Worm (Caenorhabditis elegans) whole organism, L2 larva: ENCODE data around the gene fut-5.

Experiments
- F13H6.1 ChIP-seq: sonication (generic microtip); optimal IDR thresholded peaks from 2 replicates; lab custom pipeline; 2016; ENCODE audit warnings: missing genetic modification characterization, missing compliant biosample characterization
- Y55F3AM.14 ChIP-seq: fragments of 200-800 bp; sonication (Bioruptor generic); optimal IDR thresholded peaks from 2 replicates; lab custom pipeline; 2018; ENCODE audit warnings: mild to moderate bottlenecking, missing genetic modification characterization, missing compliant biosample characterization
- ZK546.5 ChIP-seq: sonication (generic microtip); optimal IDR thresholded peaks from 2 replicates; lab custom pipeline; 2017; ENCODE audit warnings: missing biosample characterization, missing genetic modification characterization
- alr-1 ChIP-seq: fragments of 150-350 bp; optimal IDR thresholded peaks from 2 replicates; lab custom pipeline; 2014; ENCODE audit warnings: missing biosample characterization, missing genetic modification characterization
- aly-2 ChIP-seq: fragments of 150-350 bp; optimal IDR thresholded peaks from 2 replicates; lab custom pipeline; 2014; ENCODE audit warnings: missing biosample characterization, missing genetic modification characterization
- ama-1 ChIP-seq: fragments of 150-350 bp; optimal IDR thresholded peaks from 2 replicates; lab custom pipeline; 2018; ENCODE audit warnings: inconsistent platforms
- ceh-82 ChIP-seq: fragments of 150-350 bp; optimal IDR thresholded peaks from 2 replicates; lab custom pipeline; 2014; ENCODE audit warnings: missing biosample characterization, missing genetic modification characterization
- crh-2 ChIP-seq: sonication (generic microtip); optimal IDR thresholded peaks from 2 replicates; lab custom pipeline; 2017; ENCODE audit warnings: missing biosample characterization, missing genetic modification characterization
- dmd-4 ChIP-seq: sonication (generic microtip); optimal IDR thresholded peaks from 2 replicates; lab custom pipeline; 2017; ENCODE audit warnings: missing biosample characterization, missing genetic modification characterization
- egl-27 ChIP-seq: sonication (generic microtip); optimal IDR thresholded peaks from 3 replicates; lab custom pipeline; 2017; ENCODE audit warnings: missing biosample characterization, missing genetic modification reagents, missing genetic modification characterization
- elt-1 ChIP-seq: fragments of 150-350 bp; optimal IDR thresholded peaks from 2 replicates; lab custom pipeline; 2014; ENCODE audit warnings: missing biosample characterization, missing genetic modification characterization
- fos-1 ChIP-seq: fragments of 150-350 bp; optimal IDR thresholded peaks from 2 replicates; lab custom pipeline; 2014; ENCODE audit warnings: missing biosample characterization, missing genetic modification characterization
- gmeb-1 ChIP-seq: fragments of 150-350 bp; optimal IDR thresholded peaks from 2 replicates; lab custom pipeline; 2014; ENCODE audit warnings: missing biosample characterization, missing genetic modification characterization
- lin-11 ChIP-seq: fragments of 150-350 bp; sonication (generic microtip); optimal IDR thresholded peaks from 2 replicates; lab custom pipeline; 2014; ENCODE audit warnings: missing biosample characterization, missing genetic modification characterization, inconsistent platforms, mixed read lengths
- lin-39 ChIP-seq: fragments of 150-350 bp; optimal IDR thresholded peaks from 2 replicates; lab custom pipeline; 2014; ENCODE audit warnings: missing biosample characterization, missing genetic modification reagents, missing genetic modification characterization
- lsy-2 ChIP-seq, 2 experiments: fragments of 150-350 bp in 1 of 2; sonication (generic microtip) in 1 of 2; optimal IDR thresholded peaks; 2 replicates each; lab custom pipeline; 2014 to 2017; ENCODE audit warnings: missing biosample characterization in 2 of 2, missing genetic modification characterization in 2 of 2
- mdl-1 ChIP-seq, 2 experiments: fragments of 150-350 bp in 1 of 2; sonication (generic microtip) in 1 of 2; optimal IDR thresholded peaks; 2 replicates each; lab custom pipeline; 2017; ENCODE audit warnings: missing biosample characterization in 2 of 2, missing genetic modification characterization in 2 of 2
- nhr-11 ChIP-seq: fragments of 150-350 bp; optimal IDR thresholded peaks from 2 replicates; lab custom pipeline; 2014; ENCODE audit warnings: missing biosample characterization, missing genetic modification characterization
- nhr-12 ChIP-seq: fragments of 150-350 bp; optimal IDR thresholded peaks from 2 replicates; lab custom pipeline; 2014; ENCODE audit warnings: missing biosample characterization, missing genetic modification characterization
- nhr-129 ChIP-seq: fragments of 150-350 bp; optimal IDR thresholded peaks from 2 replicates; lab custom pipeline; 2014; ENCODE audit warnings: missing biosample characterization, missing genetic modification characterization
- nhr-21 ChIP-seq: fragments of 150-350 bp; optimal IDR thresholded peaks from 2 replicates; lab custom pipeline; 2014; ENCODE audit warnings: missing biosample characterization, missing genetic modification characterization
- nhr-23 ChIP-seq: fragments of 150-350 bp; optimal IDR thresholded peaks from 2 replicates; lab custom pipeline; 2014; ENCODE audit warnings: missing biosample characterization, missing genetic modification reagents, missing genetic modification characterization
- nhr-237 ChIP-seq: fragments of 150-350 bp; optimal IDR thresholded peaks from 2 replicates; lab custom pipeline; 2014; ENCODE audit warnings: missing biosample characterization, missing genetic modification characterization
- nhr-25 ChIP-seq: fragments of 150-350 bp; sonication (generic microtip); optimal IDR thresholded peaks from 3 replicates; lab custom pipeline; 2014; ENCODE audit warnings: missing biosample characterization, missing genetic modification characterization
- nhr-77 ChIP-seq: fragments of 150-350 bp; optimal IDR thresholded peaks from 2 replicates; lab custom pipeline; 2014; ENCODE audit warnings: missing biosample characterization, missing genetic modification characterization
- sem-4 ChIP-seq: fragments of 150-350 bp; optimal IDR thresholded peaks from 2 replicates; lab custom pipeline; 2014; ENCODE audit warnings: missing biosample characterization, missing genetic modification reagents, missing genetic modification characterization
- skn-1 ChIP-seq: sonication (generic microtip); optimal IDR thresholded peaks from 2 replicates; lab custom pipeline; 2017; ENCODE audit warnings: missing biosample characterization, missing genetic modification characterization
- sma-9 ChIP-seq, 2 experiments: fragments of 150-350 bp in 1 of 2; sonication (generic microtip) in 1 of 2; optimal IDR thresholded peaks; 2 replicates each; lab custom pipeline; 2014 to 2016; ENCODE audit warnings: missing genetic modification characterization in 2 of 2, mild to moderate bottlenecking in 1 of 2, missing biosample characterization in 1 of 2, missing compliant biosample characterization in 1 of 2, missing genetic modification reagents in 1 of 2, moderate library complexity in 1 of 2
- snpc-4 ChIP-seq: fragments of 150-350 bp; optimal IDR thresholded peaks from 2 replicates; lab custom pipeline; 2014; ENCODE audit warnings: missing biosample characterization, missing genetic modification characterization
- unc-39 ChIP-seq: fragments of 150-350 bp; optimal IDR thresholded peaks from 2 replicates; lab custom pipeline; 2014; ENCODE audit warnings: missing biosample characterization, missing genetic modification characterization
- unc-55 ChIP-seq: fragments of 150-350 bp; sonication (generic microtip); optimal IDR thresholded peaks from 3 replicates; lab custom pipeline; 2014; ENCODE audit warnings: missing biosample characterization, missing genetic modification reagents, missing genetic modification characterization
- zag-1 ChIP-seq: fragments of 150-350 bp; optimal IDR thresholded peaks from 2 replicates; lab custom pipeline; 2014; ENCODE audit warnings: missing biosample characterization, missing genetic modification characterization
- ztf-1 ChIP-seq: fragments of 200-800 bp; sonication (Bioruptor generic); conservative IDR thresholded peaks from 2 replicates; pipeline ENCODE4 v1.3.6; 2022; ENCODE audit warnings: missing genetic modification characterization, missing compliant biosample characterization
- ztf-11 ChIP-seq: sonication (generic microtip); optimal IDR thresholded peaks from 2 replicates; lab custom pipeline; 2017; ENCODE audit warnings: missing biosample characterization, missing genetic modification characterization
- ztf-4 ChIP-seq: fragments of 150-350 bp; optimal IDR thresholded peaks from 2 replicates; lab custom pipeline; 2014; ENCODE audit warnings: missing biosample characterization, missing genetic modification characterization

Gene fut-5

ce11 chrII:4638891-4639290 is 28.6 kb downstream of the fut-5 start:
- no peak for TF ChIP-seq alr-1 (tag; lab: Kevin White, UChicago)
- no peak for TF ChIP-seq nhr-23 (tag; lab: Kevin White, UChicago)
- TF ChIP-seq skn-1 (tag; lab: Kevin White, UChicago), result no peak
- TF ChIP-seq nhr-77, result no peak
- TF ChIP-seq unc-55 (GFP tag; lab: Kevin White, UChicago), result no peak
- no peak for TF ChIP-seq nhr-11 (tag; lab: Kevin White, UChicago)

- no peak for TF ChIP-seq aly-2 (tag; lab: Kevin White, UChicago)
- no peak for TF ChIP-seq F13H6.1 (tag; lab: Kevin White, UChicago)
- no peak for TF ChIP-seq nhr-21 (tag; lab: Kevin White, UChicago)
- no peak for TF ChIP-seq nhr-12 (tag; lab: Kevin White, UChicago)
- no peak for TF ChIP-seq ztf-4 (tag; lab: Kevin White, UChicago)
- no peak for TF ChIP-seq ztf-1 (GFP tag; lab: Robert Waterston, UW)
These were observed 29.2 kb downstream of the fut-5 start, which contains the start of gene che-10 for ce11 chrII:4638241-4638640. Gene che-10 (minus strand): TSS chrII:4638341.

DNA sequence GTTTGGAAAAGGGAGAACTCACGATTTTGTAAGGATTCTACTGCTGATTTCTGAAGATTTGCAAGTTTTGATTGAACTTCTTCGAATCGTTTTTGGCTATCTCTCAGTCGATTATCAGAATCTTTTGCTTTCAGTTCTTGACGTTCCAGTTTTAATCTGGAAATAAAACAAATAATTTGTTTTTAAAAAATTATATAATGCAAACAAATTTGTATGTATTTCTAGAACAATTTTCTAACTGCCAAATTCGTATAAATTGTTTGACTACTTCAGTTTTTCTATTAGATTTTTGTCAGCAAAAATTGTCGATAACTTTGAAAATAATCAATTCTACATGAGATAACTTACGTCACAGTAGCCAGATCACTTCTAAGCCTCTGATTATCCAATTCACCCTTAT is 36.0 kb downstream of the fut-5 start:
- no peak for TF ChIP-seq unc-55 (GFP tag; lab: Kevin White, UChicago)
- TF ChIP-seq elt-1 (tag; lab: Kevin White, UChicago), result no peak
- TF ChIP-seq ceh-82 (tag; lab: Kevin White, UChicago), result no peak
- TF ChIP-seq nhr-23 (tag; lab: Kevin White, UChicago), result no peak
- no peak for TF ChIP-seq snpc-4 (tag; lab: Kevin White, UChicago)
- no peak for TF ChIP-seq ztf-11
- TF ChIP-seq nhr-129 (tag; lab: Kevin White, UChicago), result no peak
- TF ChIP-seq nhr-12 (tag; lab: Kevin White, UChicago), result no peak
- no peak for TF ChIP-seq gmeb-1 (tag; lab: Kevin White, UChicago)
- no peak for TF ChIP-seq nhr-11 (tag; lab: Kevin White, UChicago)
- TF ChIP-seq lin-39 (tag; lab: Kevin White, UChicago), result no peak
- no peak for TF ChIP-seq ztf-4 (tag; lab: Kevin White, UChicago)
- TF ChIP-seq zag-1 (tag; lab: Kevin White, UChicago), result no peak

DNA sequence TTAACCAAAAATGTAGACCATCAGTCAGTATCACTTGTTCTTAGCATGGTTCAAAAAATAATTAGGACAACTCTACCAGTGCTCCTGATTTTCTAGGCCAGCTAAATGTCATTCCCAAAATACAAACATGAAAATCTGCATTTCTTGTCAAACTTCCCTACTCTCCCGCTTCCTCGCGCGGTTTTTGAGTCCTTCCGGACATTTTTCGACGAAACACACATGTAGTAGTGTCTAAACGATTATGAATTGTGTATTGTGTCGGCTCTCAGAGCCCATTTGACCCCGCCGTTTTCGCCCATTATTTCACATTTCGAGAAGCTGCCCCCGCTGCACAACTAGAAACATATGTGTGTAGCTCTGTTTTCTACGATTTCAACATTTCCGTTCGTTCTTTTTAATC is 40.9 kb downstream of the fut-5 start, which contains the start of gene F35D11.1:
F35D11.1 (plus strand) TSS at position 301 of the 400 bp plus-strand sequence.
- TF ChIP-seq gmeb-1 (tag; lab: Kevin White, UChicago) (no peak), unc-55 (GFP tag; lab: Kevin White, UChicago) (no peak), unc-39 (no peak), elt-1 (tag; lab: Kevin White, UChicago) (no peak), ZK546.5 (no peak), lin-39 (tag; lab: Kevin White, UChicago) (no peak), sma-9 (GFP tag; optimal IDR thresholded peaks at IDR 0.05; lab: Kevin White, UChicago) (no peak), sma-9 (tag; optimal IDR thresholded peaks at IDR 0.05; lab: Kevin White, UChicago) (no peak), skn-1 (tag; lab: Kevin White, UChicago) (no peak), Y55F3AM.14 (no peak), nhr-25 (tag; lab: Kevin White, UChicago) (no peak), F13H6.1 (tag; lab: Kevin White, UChicago) (no peak), nhr-12 (tag; lab: Kevin White, UChicago) (no peak), ama-1 (lab: Kevin White, UChicago) (no peak)

- TF ChIP-seq egl-27 (tag; lab: Kevin White, UChicago), result no peak
These were observed 45.8 kb downstream of the fut-5 start, which contains the start of gene clec-139 for ce11 chrII:4621650-4622049. Gene clec-139 (minus strand): TSS chrII:4621750.

ce11 chrII:4619700-4620099 is 47.8 kb downstream of the fut-5 start, which contains the start of gene clec-138:
Gene clec-138 (minus strand): TSS chrII:4619800.
- TF ChIP-seq sma-9 (GFP tag; optimal IDR thresholded peaks at IDR 0.05; lab: Kevin White, UChicago) (no peak), sma-9 (tag; optimal IDR thresholded peaks at IDR 0.05; lab: Kevin White, UChicago) (no peak), nhr-12 (tag; lab: Kevin White, UChicago) (no peak), unc-55 (GFP tag; lab: Kevin White, UChicago) (no peak)

ce11 chrII:4617990-4618389 is 49.5 kb downstream of the fut-5 start, which contains the start of gene clec-137:
Gene clec-137 (minus strand): TSS chrII:4618090.
- TF ChIP-seq dmd-4 (tag; lab: Kevin White, UChicago) (no peak), F13H6.1 (tag; lab: Kevin White, UChicago) (no peak), skn-1 (tag; lab: Kevin White, UChicago) (no peak), gmeb-1 (tag; lab: Kevin White, UChicago) (no peak), lin-39 (tag; lab: Kevin White, UChicago) (no peak), nhr-237 (tag; lab: Kevin White, UChicago) (no peak), crh-2 (tag; lab: Kevin White, UChicago) (no peak), aly-2 (tag; lab: Kevin White, UChicago) (no peak), ztf-11 (no peak), lsy-2 (tag; optimal IDR thresholded peaks at IDR 0.05; lab: Kevin White, UChicago) (no peak), nhr-25 (tag; lab: Kevin White, UChicago) (no peak), fos-1 (no peak), Y55F3AM.14 (no peak), lin-11 (tag; lab: Kevin White, UChicago) (no peak), mdl-1 (tag; optimal IDR thresholded peaks at IDR 0.05; lab: Kevin White, UChicago) (no peak), sem-4 (no peak), nhr-23 (tag; lab: Kevin White, UChicago) (no peak)
